Fruit fly (Drosophila melanogaster) whole organism, embryonic: ENCODE measurements around the gene CG44158.
A peak's percentile ranks its signal among the peaks of the same experiment; 100 is the strongest.

Source experiments
- Adf1 ChIP-seq: fragments of 200-800 bp; sonication (Bioruptor generic); IDR thresholded peaks from 2 replicates; pipeline ENCODE4 v1.3.6; 2022; ENCODE audit warnings: missing biosample characterization, missing genetic modification characterization
- Atf-2 ChIP-seq: fragments of 200-800 bp; sonication (Bioruptor generic); optimal IDR thresholded peaks from 2 replicates; lab custom pipeline; 2016; ENCODE audit warnings: missing biosample characterization, missing genetic modification characterization
- CG10267 ChIP-seq: fragments of 200-800 bp; sonication (Bioruptor generic); optimal IDR thresholded peaks from 2 replicates; lab custom pipeline; 2018; ENCODE audit warnings: missing biosample characterization, mild to moderate bottlenecking, missing genetic modification characterization, moderate library complexity
- CG10565 ChIP-seq: fragments of 200-800 bp; sonication (Bioruptor generic); optimal IDR thresholded peaks from 3 replicates; lab custom pipeline; 2016; ENCODE audit warnings: missing biosample characterization, mild to moderate bottlenecking, missing genetic modification characterization
- CG10654 ChIP-seq: fragments of 200-800 bp; sonication (Bioruptor generic); optimal IDR thresholded peaks from 2 replicates; lab custom pipeline; 2016; ENCODE audit warnings: missing biosample characterization, missing genetic modification characterization
- CG12071 ChIP-seq: fragments of 200-800 bp; sonication (Bioruptor generic); optimal IDR thresholded peaks from 3 replicates; lab custom pipeline; 2018; ENCODE audit warnings: missing biosample characterization, mild to moderate bottlenecking, missing genetic modification characterization
- CG12104 ChIP-seq: fragments of 200-800 bp; sonication (Bioruptor generic); optimal IDR thresholded peaks from 3 replicates; lab custom pipeline; 2016; ENCODE audit warnings: missing biosample characterization, missing genetic modification characterization
- CG12942 ChIP-seq: fragments of 200-800 bp; sonication (Bioruptor generic); optimal IDR thresholded peaks from 3 replicates; lab custom pipeline; 2016; ENCODE audit warnings: missing biosample characterization, missing genetic modification characterization
- CG13123 ChIP-seq: fragments of 200-800 bp; sonication (Bioruptor generic); optimal IDR thresholded peaks from 2 replicates; lab custom pipeline; 2016; ENCODE audit warnings: missing biosample characterization, missing genetic modification characterization
- CG14050 ChIP-seq: fragments of 200-800 bp; sonication (Bioruptor generic); IDR thresholded peaks from 3 replicates; pipeline ENCODE4 v1.3.6; 2022; ENCODE audit warnings: missing biosample characterization, missing genetic modification characterization
- CG17359 ChIP-seq: fragments of 200-800 bp; sonication (Bioruptor generic); optimal IDR thresholded peaks from 3 replicates; lab custom pipeline; 2018; ENCODE audit warnings: missing biosample characterization, mild to moderate bottlenecking, missing genetic modification characterization, moderate library complexity
- CG2202 ChIP-seq: fragments of 200-800 bp; sonication (Bioruptor generic); optimal IDR thresholded peaks from 2 replicates; lab custom pipeline; 2018; ENCODE audit warnings: missing biosample characterization, mild to moderate bottlenecking, missing genetic modification characterization
- CG2712 ChIP-seq: fragments of 200-800 bp; optimal IDR thresholded peaks from 3 replicates; lab custom pipeline; 2019; ENCODE audit warnings: missing biosample characterization, mild to moderate bottlenecking, missing genetic modification characterization, moderate library complexity
- CG30431 ChIP-seq: fragments of 200-800 bp; sonication (Bioruptor generic); optimal IDR thresholded peaks from 2 replicates; lab custom pipeline; 2017; ENCODE audit warnings: missing biosample characterization, missing genetic modification characterization
- CG33213 ChIP-seq: fragments of 200-800 bp; sonication (Bioruptor generic); optimal IDR thresholded peaks from 3 replicates; lab custom pipeline; 2016; ENCODE audit warnings: missing biosample characterization, missing genetic modification characterization
- CG3995 ChIP-seq: fragments of 200-800 bp; sonication (Bioruptor generic); optimal IDR thresholded peaks from 3 replicates; lab custom pipeline; 2016; ENCODE audit warnings: missing biosample characterization, missing genetic modification characterization
- CG42726 ChIP-seq: fragments of 200-800 bp; sonication (Bioruptor generic); IDR thresholded peaks from 2 replicates; pipeline ENCODE4 v1.3.6; 2022; ENCODE audit warnings: missing biosample characterization, missing genetic modification characterization; ENCODE audit not compliant: partially characterized antibody
- CG43689 ChIP-seq: fragments of 200-800 bp; sonication (Bioruptor generic); IDR thresholded peaks from 2 replicates; pipeline ENCODE4 v1.3.6; 2022; ENCODE audit warnings: missing biosample characterization, missing genetic modification characterization
- CG6854 ChIP-seq: fragments of 200-800 bp; sonication (Bioruptor generic); optimal IDR thresholded peaks from 3 replicates; lab custom pipeline; 2017; ENCODE audit warnings: missing biosample characterization, mild to moderate bottlenecking, missing genetic modification characterization
- CG7745 ChIP-seq: fragments of 200-800 bp; sonication (Bioruptor generic); optimal IDR thresholded peaks from 2 replicates; lab custom pipeline; 2018; ENCODE audit warnings: missing biosample characterization, mild to moderate bottlenecking, missing genetic modification characterization, moderate library complexity
- CG8478 ChIP-seq: fragments of >200 bp; optimal IDR thresholded peaks from 2 replicates; lab custom pipeline; 2018
- CG9215 ChIP-seq: fragments of 200-800 bp; sonication (Bioruptor generic); IDR thresholded peaks from 2 replicates; pipeline ENCODE4 v1.3.6; 2022; ENCODE audit warnings: missing biosample characterization, missing genetic modification characterization
- D ChIP-seq, 2 experiments: fragments of 200-800 bp in 1 of 2; fragments of >200 bp in 1 of 2; sonication (Bioruptor generic) in 1 of 2; optimal IDR thresholded peaks; 2 replicates in 1 of 2; 3 replicates in 1 of 2; lab custom pipeline; 2017; ENCODE audit warnings: mild to moderate bottlenecking in 1 of 2, missing biosample characterization in 1 of 2, missing genetic modification characterization in 1 of 2, missing genetic modification reagents in 1 of 2
- Dek ChIP-seq: fragments of 200-800 bp; sonication (Bioruptor generic); optimal IDR thresholded peaks from 3 replicates; lab custom pipeline; 2019; ENCODE audit warnings: missing biosample characterization, mild to moderate bottlenecking, missing genetic modification characterization, moderate library complexity
- Dip3 ChIP-seq: fragments of 200-800 bp; sonication (Bioruptor generic); optimal IDR thresholded peaks from 3 replicates; lab custom pipeline; 2016; ENCODE audit warnings: missing biosample characterization, missing genetic modification characterization
- Doc3 ChIP-seq: fragments of 200-800 bp; sonication (Bioruptor generic); IDR thresholded peaks from 3 replicates; pipeline ENCODE4 v1.3.6; 2022; ENCODE audit warnings: missing biosample characterization, missing genetic modification characterization; ENCODE audit not compliant: partially characterized antibody
- Dp ChIP-seq: fragments of 200-800 bp; sonication (Bioruptor generic); optimal IDR thresholded peaks from 2 replicates; lab custom pipeline; 2018; ENCODE audit warnings: missing biosample characterization, mild to moderate bottlenecking, missing genetic modification characterization, moderate library complexity
- Fer1 ChIP-seq: fragments of 200-800 bp; sonication (Bioruptor generic); optimal IDR thresholded peaks from 2 replicates; lab custom pipeline; 2017; ENCODE audit warnings: missing biosample characterization, mild to moderate bottlenecking, missing genetic modification characterization
- Lpt ChIP-seq: fragments of >200 bp; optimal IDR thresholded peaks from 2 replicates; lab custom pipeline; 2018; ENCODE audit warnings: missing biosample characterization, missing genetic modification characterization
- Ptx1 ChIP-seq: fragments of 200-800 bp; sonication (Bioruptor generic); IDR thresholded peaks from 2 replicates; pipeline ENCODE4 v1.3.6; 2022; ENCODE audit warnings: missing biosample characterization, missing genetic modification characterization
- Sry-δ ChIP-seq: fragments of 200-800 bp; sonication (Bioruptor generic); optimal IDR thresholded peaks from 2 replicates; lab custom pipeline; 2016; ENCODE audit warnings: missing biosample characterization, missing genetic modification characterization
- Taf1 ChIP-seq: fragments of 200-800 bp; sonication (Bioruptor generic); IDR thresholded peaks from 2 replicates; pipeline ENCODE4 v1.3.6; 2022; ENCODE audit warnings: missing biosample characterization, missing genetic modification characterization
- aop ChIP-seq: fragments of 200-800 bp; sonication (Bioruptor generic); IDR thresholded peaks from 2 replicates; pipeline ENCODE4 v1.3.6; 2022; ENCODE audit warnings: missing biosample characterization, missing genetic modification characterization
- chn ChIP-seq: fragments of 200-800 bp; sonication (Bioruptor generic); optimal IDR thresholded peaks from 2 replicates; lab custom pipeline; 2016; ENCODE audit warnings: missing biosample characterization, missing genetic modification characterization
- ci ChIP-seq: fragments of 200-800 bp; sonication (Bioruptor generic); IDR thresholded peaks from 3 replicates; pipeline ENCODE4 v1.3.6; 2022; ENCODE audit warnings: missing biosample characterization, missing genetic modification characterization
- da ChIP-seq: fragments of 200-800 bp; sonication (Bioruptor generic); optimal IDR thresholded peaks from 2 replicates; lab custom pipeline; 2016; ENCODE audit warnings: missing biosample characterization, missing genetic modification characterization
- dpn ChIP-seq, 2 experiments: fragments of 200-800 bp; sonication (Bioruptor generic); optimal IDR thresholded peaks; 3 replicates each; lab custom pipeline; 2016; ENCODE audit warnings: missing biosample characterization in 2 of 2, missing genetic modification characterization in 2 of 2
- gem ChIP-seq: fragments of 200-800 bp; sonication (Bioruptor generic); optimal IDR thresholded peaks from 2 replicates; lab custom pipeline; 2019; ENCODE audit warnings: missing biosample characterization, mild to moderate bottlenecking, missing genetic modification characterization, moderate library complexity
- hb ChIP-seq: fragments of 200-800 bp; sonication (Bioruptor generic); IDR thresholded peaks from 3 replicates; pipeline ENCODE4 v1.3.6; 2022; ENCODE audit warnings: missing biosample characterization, missing genetic modification characterization; ENCODE audit not compliant: partially characterized antibody
- hbn ChIP-seq: fragments of 200-800 bp; sonication (Bioruptor generic); IDR thresholded peaks from 2 replicates; pipeline ENCODE4 v1.3.6; 2022; ENCODE audit warnings: missing biosample characterization, missing genetic modification characterization; ENCODE audit not compliant: partially characterized antibody
- lilli ChIP-seq: fragments of 200-800 bp; sonication (Bioruptor generic); optimal IDR thresholded peaks from 3 replicates; lab custom pipeline; 2016; ENCODE audit warnings: missing biosample characterization, missing genetic modification characterization
- pb ChIP-seq: fragments of 200-800 bp; sonication (Bioruptor generic); optimal IDR thresholded peaks from 3 replicates; lab custom pipeline; 2016; ENCODE audit warnings: missing biosample characterization, missing genetic modification characterization
- ranshi ChIP-seq: fragments of 200-800 bp; sonication (Bioruptor generic); IDR thresholded peaks from 2 replicates; pipeline ENCODE4 v1.3.6; 2022; ENCODE audit warnings: missing biosample characterization, missing genetic modification characterization
- rib ChIP-seq: fragments of 200-800 bp; sonication (Bioruptor generic); IDR thresholded peaks from 2 replicates; pipeline ENCODE4 v1.3.6; 2022; ENCODE audit warnings: missing biosample characterization, missing genetic modification characterization
- run ChIP-seq: fragments of 200-800 bp; sonication (Bioruptor generic); optimal IDR thresholded peaks from 3 replicates; lab custom pipeline; 2018; ENCODE audit warnings: missing biosample characterization, mild to moderate bottlenecking, missing genetic modification characterization
- shn ChIP-seq: fragments of 200-800 bp; sonication (Bioruptor generic); optimal IDR thresholded peaks from 3 replicates; lab custom pipeline; 2016; ENCODE audit warnings: missing biosample characterization, missing genetic modification characterization
- so ChIP-seq: fragments of 200-800 bp; sonication (Bioruptor generic); IDR thresholded peaks from 3 replicates; pipeline ENCODE4 v1.3.6; 2022; ENCODE audit warnings: missing biosample characterization, missing genetic modification characterization
- stwl ChIP-seq: fragments of 200-800 bp; sonication (Bioruptor generic); optimal IDR thresholded peaks from 3 replicates; lab custom pipeline; 2018; ENCODE audit warnings: missing biosample characterization, mild to moderate bottlenecking, missing genetic modification characterization, moderate library complexity
- twi ChIP-seq: fragments of 200-800 bp; optimal IDR thresholded peaks from 2 replicates; lab custom pipeline; 2019; ENCODE audit warnings: missing biosample characterization, mild to moderate bottlenecking, missing genetic modification characterization, moderate library complexity
- wek ChIP-seq: fragments of 200-800 bp; sonication (Bioruptor generic); optimal IDR thresholded peaks from 3 replicates; lab custom pipeline; 2018; ENCODE audit warnings: missing biosample characterization, mild to moderate bottlenecking, missing genetic modification characterization, moderate library complexity

The CG44158 gene

DNA sequence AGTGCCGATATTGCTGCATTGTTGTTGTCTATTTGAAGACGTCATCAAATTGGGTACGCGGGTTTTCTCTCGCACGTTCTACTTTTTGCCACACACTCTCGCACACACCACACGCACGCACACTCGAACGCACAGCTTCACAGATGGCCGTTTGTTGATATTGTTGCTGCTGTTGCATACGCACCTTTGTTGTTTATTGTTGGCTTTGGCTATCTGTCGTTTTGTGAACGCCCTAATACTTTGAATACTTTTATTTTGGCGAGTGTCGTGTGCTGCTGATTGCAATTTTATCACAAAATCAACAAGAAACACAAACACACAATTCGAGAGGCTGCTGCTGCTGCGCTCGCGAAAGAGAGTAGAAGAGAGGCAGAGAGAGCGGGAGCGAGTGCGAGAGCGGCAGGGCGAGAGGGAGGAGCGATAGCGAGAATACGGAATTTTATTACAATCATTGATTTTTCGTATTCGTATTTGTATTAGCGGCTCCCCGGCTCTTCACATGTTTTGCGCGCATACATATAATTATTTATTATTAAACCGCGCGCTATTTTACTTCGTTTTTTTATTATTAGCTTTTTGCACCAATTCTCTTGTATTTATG lies 10.0 kb upstream of the CG44158 start (continued):
- TF ChIP-seq CG10267 (tag; lab: Kevin White, UChicago), result peak; percentile 12
- TF ChIP-seq CG12942 (GFP tag; lab: Kevin White, UChicago), result peak; percentile 34
- TF ChIP-seq twi, result peak; percentile 27
- TF ChIP-seq dpn (GFP tag; optimal IDR thresholded peaks at IDR 0.05; lab: Kevin White, UChicago), result peak; percentile 26 to 34
- no peak for TF ChIP-seq aop (GFP tag; lab: Robert Waterston, UW)
- TF ChIP-seq CG6854 (GFP tag; lab: Kevin White, UChicago), result peak; percentile 28
- TF ChIP-seq chn, result no peak
- TF ChIP-seq hb (GFP tag; lab: Robert Waterston, UW), result no peak
- no peak for TF ChIP-seq Sry-δ (GFP tag; lab: Kevin White, UChicago)
- no peak for TF ChIP-seq Lpt (GFP tag; lab: Kevin White, UChicago)
- TF ChIP-seq CG13123 (GFP tag; lab: Kevin White, UChicago), result peak; percentile 39
- TF ChIP-seq rib (GFP tag; lab: Robert Waterston, UW), result no peak
- TF ChIP-seq Ptx1 (GFP tag; lab: Robert Waterston, UW), result no peak
- peak; percentile 82 for TF ChIP-seq wek
- TF ChIP-seq stwl (tag; lab: Kevin White, UChicago), result no peak
- TF ChIP-seq CG2202 (tag; lab: Kevin White, UChicago), result peak; percentile 61
- peak; percentile 66 for TF ChIP-seq CG7745 (tag; lab: Kevin White, UChicago)
- no peak for TF ChIP-seq Taf1 (GFP tag; lab: Robert Waterston, UW)
- TF ChIP-seq lilli (GFP tag; lab: Kevin White, UChicago), result peak; percentile 26
- TF ChIP-seq D (optimal IDR thresholded peaks at IDR 0.05; lab: Kevin White, UChicago), result peak; percentile 52
- TF ChIP-seq D (GFP tag; optimal IDR thresholded peaks at IDR 0.05; lab: Kevin White, UChicago), result peak; percentile 32
- no peak for TF ChIP-seq Dek (tag; lab: Kevin White, UChicago)
- TF ChIP-seq CG3995, result no peak
- TF ChIP-seq Dp, result no peak
- peak; percentile 22 for TF ChIP-seq Atf-2 (GFP tag; lab: Kevin White, UChicago)
- TF ChIP-seq CG43689 (GFP tag; lab: Robert Waterston, UW), result no peak
- TF ChIP-seq pb (GFP tag; lab: Kevin White, UChicago), result peak; percentile 49
- no peak for TF ChIP-seq CG10565 (GFP tag; lab: Kevin White, UChicago)
- TF ChIP-seq CG2712 (tag; lab: Kevin White, UChicago), result no peak
- no peak for TF ChIP-seq CG9215 (GFP tag; lab: Robert Waterston, UW)
- peak; percentile 71 for TF ChIP-seq CG17359 (tag; lab: Kevin White, UChicago)
- peak; percentile 41 for TF ChIP-seq gem (tag; lab: Kevin White, UChicago)
- TF ChIP-seq ci (GFP tag; lab: Robert Waterston, UW), result no peak
- TF ChIP-seq Fer1, result peak; percentile 83
- no peak for TF ChIP-seq ranshi (GFP tag; lab: Robert Waterston, UW)
- no peak for TF ChIP-seq CG8478 (lab: Kevin White, UChicago)
- TF ChIP-seq run (tag; lab: Kevin White, UChicago), result peak; percentile 5
- no peak for TF ChIP-seq CG30431
- TF ChIP-seq CG10654, result peak; percentile 9
- TF ChIP-seq hbn, result no peak
- TF ChIP-seq CG33213 (GFP tag; lab: Kevin White, UChicago), result peak; percentile 46
- no peak for TF ChIP-seq Doc3 (GFP tag; lab: Robert Waterston, UW)
- TF ChIP-seq CG12071, result peak; percentile 74
- TF ChIP-seq Dip3, result no peak
- no peak for TF ChIP-seq CG42726 (GFP tag; lab: Robert Waterston, UW)
- peak; percentile 49 for TF ChIP-seq da (GFP tag; lab: Kevin White, UChicago)
- peak; percentile 22 for TF ChIP-seq CG12104 (GFP tag; lab: Kevin White, UChicago)
- TF ChIP-seq CG14050 (GFP tag; lab: Robert Waterston, UW), result no peak
- TF ChIP-seq Adf1, result no peak
- no peak for TF ChIP-seq shn (GFP tag; lab: Kevin White, UChicago)
- TF ChIP-seq so, result no peak
